Worm (Caenorhabditis elegans): ENCODE measurements around the gene K02E2.8.
"Not testable (repeated sequence)": the region's sequence is repeated elsewhere in the genome, so short reads cannot be mapped to it uniquely, and the experiment has no call there.

K02E2.8 gene

ce11 chrV:20369153-20369552 is 2.4 kb upstream of the K02E2.8 start, which contains the start of gene srh-177:
srh-177 (minus strand) TSS chrV:20369253.
- TF ChIP-seq pag-3 (tag; optimal IDR thresholded peaks at IDR 0.05; ENCODE audit: borderline replicate concordance); nfya-1 (tag; optimal IDR thresholded peaks at IDR 0.05); hlh-8 (tag; optimal IDR thresholded peaks at IDR 0.05): not testable (repeated sequence)

DNA sequence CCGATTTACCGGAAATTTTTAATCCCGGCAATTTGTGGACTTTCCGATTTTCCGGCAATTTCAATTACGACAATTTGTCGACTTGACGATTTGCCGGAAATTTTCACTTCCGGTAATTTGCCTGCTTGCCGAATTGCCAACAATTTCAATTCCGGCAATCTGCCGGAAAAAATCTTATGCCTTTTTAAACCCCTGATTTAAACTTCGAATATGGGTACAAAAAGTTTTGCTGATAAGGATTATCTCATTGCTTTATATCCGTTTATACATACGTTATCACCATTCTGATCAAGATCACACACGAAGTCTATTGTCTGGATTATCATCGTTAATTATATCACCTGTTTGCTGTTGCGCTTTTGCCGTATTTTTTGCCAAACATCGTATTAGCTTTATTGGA is 10.3 kb downstream of the K02E2.8 start, which contains the start of gene grd-11:
grd-11 (plus strand) TSS at position 301 of the 400 bp plus-strand sequence.
- TF ChIP-seq syd-9 (tag; optimal IDR thresholded peaks at IDR 0.05) (no peak), ets-4 (tag; optimal IDR thresholded peaks at IDR 0.05) (no peak), sdc-2 (tag; optimal IDR thresholded peaks at IDR 0.05) (no peak), ceh-14 (tag; optimal IDR thresholded peaks at IDR 0.05) (no peak), lin-11 (tag; optimal IDR thresholded peaks at IDR 0.05) (no peak), nhr-232 (tag; optimal IDR thresholded peaks at IDR 0.05) (no peak), zip-5 (tag; optimal IDR thresholded peaks at IDR 0.05) (no peak), K09A11.1 (tag; optimal IDR thresholded peaks at IDR 0.05; ENCODE audit: insufficient read depth) (no peak), sox-2 (GFP tag; IDR thresholded peaks at IDR 0.05) (no peak), hlh-30 (tag; optimal IDR thresholded peaks at IDR 0.05; ENCODE audit: insufficient read depth) (no peak), hlh-6 (tag; optimal IDR thresholded peaks at IDR 0.05) (no peak), tbx-2 (tag; optimal IDR thresholded peaks at IDR 0.05) (no peak), nfya-1 (tag; optimal IDR thresholded peaks at IDR 0.05) (no peak), ceh-31 (tag; optimal IDR thresholded peaks at IDR 0.05) (no peak), ref-2 (tag; optimal IDR thresholded peaks at IDR 0.05) (no peak), ceh-6 (GFP tag; optimal IDR thresholded peaks at IDR 0.05) (no peak), ceh-9 (tag; optimal IDR thresholded peaks at IDR 0.05) (no peak), pqm-1 (tag; optimal IDR thresholded peaks at IDR 0.05) (no peak), rnt-1 (tag; optimal IDR thresholded peaks at IDR 0.05) (no peak)

ce11 chrV:20351195-20351594 is 15.5 kb downstream of the K02E2.8 start, which contains the start of gene K02E2.1:
K02E2.1 (plus strand) TSS chrV:20351495.
- TF ChIP-seq unc-42 (tag; optimal IDR thresholded peaks at IDR 0.05), result no peak
- TF ChIP-seq fax-1 (tag; optimal IDR thresholded peaks at IDR 0.05), result no peak
- TF ChIP-seq sox-4 (tag; optimal IDR thresholded peaks at IDR 0.05), result no peak

ce11 chrV:20350382-20350781 is 16.4 kb downstream of the K02E2.8 start:
- TF ChIP-seq sdc-2 (tag; optimal IDR thresholded peaks at IDR 0.05) (no peak), zip-5 (tag; optimal IDR thresholded peaks at IDR 0.05) (no peak), C08G9.2 (tag; optimal IDR thresholded peaks at IDR 0.05) (no peak), elt-4 (tag; optimal IDR thresholded peaks at IDR 0.05) (no peak), odd-2 (tag; optimal IDR thresholded peaks at IDR 0.05) (no peak), hlh-15 (tag; optimal IDR thresholded peaks at IDR 0.05) (no peak), unc-3 (GFP tag; conservative IDR thresholded peaks at IDR 0.05) (no peak), unc-3 (tag; optimal IDR thresholded peaks at IDR 0.05) (no peak), ceh-45 (GFP tag; IDR thresholded peaks at IDR 0.05) (no peak), pat-9 (tag; optimal IDR thresholded peaks at IDR 0.05) (no peak), nhr-11 (tag; optimal IDR thresholded peaks at IDR 0.05) (no peak), ceh-22 (tag; optimal IDR thresholded peaks at IDR 0.05) (no peak), T23F11.4 (GFP tag; optimal IDR thresholded peaks at IDR 0.05) (no peak)

- TF ChIP-seq pat-9 (tag; optimal IDR thresholded peaks at IDR 0.05) (no peak), unc-55 (GFP tag; optimal IDR thresholded peaks at IDR 0.05) (no peak), elt-2 (tag; optimal IDR thresholded peaks at IDR 0.05) (no peak), ama-1 (optimal IDR thresholded peaks at IDR 0.05) (no peak), unc-42 (tag; optimal IDR thresholded peaks at IDR 0.05) (no peak), unc-86 (tag; optimal IDR thresholded peaks at IDR 0.05) (no peak), sdc-2 (tag; optimal IDR thresholded peaks at IDR 0.05) (no peak), ref-2 (tag; optimal IDR thresholded peaks at IDR 0.05) (no peak), nfya-1 (tag; optimal IDR thresholded peaks at IDR 0.05) (no peak), odd-2 (tag; optimal IDR thresholded peaks at IDR 0.05) (no peak), ceh-9 (tag; optimal IDR thresholded peaks at IDR 0.05) (no peak), ceh-6 (GFP tag; optimal IDR thresholded peaks at IDR 0.05) (no peak), lim-6 (tag; optimal IDR thresholded peaks at IDR 0.05) (no peak), F13H6.1 (tag; optimal IDR thresholded peaks at IDR 0.05) (no peak), pqm-1 (tag; optimal IDR thresholded peaks at IDR 0.05) (no peak), Y22D7AL.16 (tag; optimal IDR thresholded peaks at IDR 0.05) (no peak)
Measured at ce11 chrV:20347625-20348024, 19.1 kb downstream of the K02E2.8 start.

All from whole organism, late embryonic.